Fruit fly (Drosophila melanogaster) Kc167 (cell line): ENCODE data around the gene CG2701.

ENCODE experiments used
- Myc ChIP-seq: fragments of >200 bp; optimal IDR thresholded peaks from 2 replicates; lab custom pipeline; 2017; ENCODE audit warnings: missing external identifiers
- h ChIP-seq: fragments of >200 bp; optimal IDR thresholded peaks from 3 replicates; lab custom pipeline; 2018; ENCODE audit warnings: missing external identifiers

- TF ChIP-seq h (lab: Kevin White, UChicago) (no peak), Myc (lab: Kevin White, UChicago) (no peak)
These were observed at the start of gene CG2701 for dm6 chrX:2720122-2720521.
